Fruit fly (Drosophila melanogaster): ENCODE data around the gene Mvd.

The Mvd gene

dm6 chrX:15748945-15749344 lies at the start of gene Mvd:
Gene Mvd (plus strand): TSS chrX:15749166.
- TF ChIP-seq CG17801 (GFP tag; optimal IDR thresholded peaks at IDR 0.05; ENCODE audit: partially characterized antibody): peak; percentile 52

dm6 chrX:15701047-15701446 lies 47.9 kb upstream of the Mvd start, which contains the start of gene CG9240:
Gene CG9240 (minus strand): TSS chrX:15701259.
- peak; percentile 47 for TF ChIP-seq CG17801 (GFP tag; optimal IDR thresholded peaks at IDR 0.05; ENCODE audit: partially characterized antibody)

- TF ChIP-seq CG17801 (GFP tag; optimal IDR thresholded peaks at IDR 0.05; ENCODE audit: partially characterized antibody): no peak
Measured at dm6 chrX:15703720-15704206, 45.2 kb upstream of the Mvd start, which contains the start of the genes Pis and Hap40. Gene Pis (minus strand): TSS chrX:15703770. Gene Hap40 (plus strand): TSS chrX:15704125.

- no peak for TF ChIP-seq CG17801 (GFP tag; optimal IDR thresholded peaks at IDR 0.05; ENCODE audit: partially characterized antibody)
Measured at dm6 chrX:15709624-15709983, 39.4 kb upstream of the Mvd start.

- peak; percentile 63 for TF ChIP-seq CG17801 (GFP tag; optimal IDR thresholded peaks at IDR 0.05; ENCODE audit: partially characterized antibody)
Measured at dm6 chrX:15709984-15710750, 38.8 kb upstream of the Mvd start, which contains the start of the genes CG9281 and CG15601. Gene CG9281 (minus strand): TSS chrX:15710539. Gene CG15601 (plus strand): TSS chrX:15710647.

dm6 chrX:15710751-15711179 lies 38.2 kb upstream of the Mvd start:
- TF ChIP-seq CG17801 (GFP tag; optimal IDR thresholded peaks at IDR 0.05; ENCODE audit: partially characterized antibody): no peak

dm6 chrX:15712409-15712808 lies 36.6 kb upstream of the Mvd start, which contains the start of gene HUWE1:
Gene HUWE1 (plus strand): TSS chrX:15712628.
- peak; percentile 59 for TF ChIP-seq CG17801 (GFP tag; optimal IDR thresholded peaks at IDR 0.05; ENCODE audit: partially characterized antibody)

- no peak for TF ChIP-seq CG17801 (GFP tag; optimal IDR thresholded peaks at IDR 0.05; ENCODE audit: partially characterized antibody)
Measured at dm6 chrX:15731968-15732367, 17.0 kb upstream of the Mvd start, which contains the start of gene CG8191. Gene CG8191 (plus strand): TSS chrX:15732178.

dm6 chrX:15733192-15733892 lies 15.6 kb upstream of the Mvd start:
- no peak for TF ChIP-seq CG17801 (GFP tag; optimal IDR thresholded peaks at IDR 0.05; ENCODE audit: partially characterized antibody)

- TF ChIP-seq CG17801 (GFP tag; optimal IDR thresholded peaks at IDR 0.05; ENCODE audit: partially characterized antibody): peak; percentile 66
Measured at dm6 chrX:15733995-15734394, 15.0 kb upstream of the Mvd start, which contains the start of the genes CG12379 and MagR. Gene CG12379 (minus strand): TSS chrX:15733996. Gene MagR (plus strand): TSS chrX:15734270.

- TF ChIP-seq CG17801 (GFP tag; optimal IDR thresholded peaks at IDR 0.05; ENCODE audit: partially characterized antibody): peak; percentile 17
Measured at dm6 chrX:15737110-15737509, 11.9 kb upstream of the Mvd start, which contains the start of gene Arp6. Gene Arp6 (minus strand): TSS chrX:15737120.

dm6 chrX:15738890-15739550 lies 9.9 kb upstream of the Mvd start, which contains the start of the genes CG11679 and CG8206:
Gene CG11679 (minus strand): TSS chrX:15738954.
Gene CG8206 (plus strand): TSS chrX:15739230.
- TF ChIP-seq CG17801 (GFP tag; optimal IDR thresholded peaks at IDR 0.05; ENCODE audit: partially characterized antibody): peak; percentile 79

- peak; percentile 8 for TF ChIP-seq CG17801 (GFP tag; optimal IDR thresholded peaks at IDR 0.05; ENCODE audit: partially characterized antibody)
Measured at dm6 chrX:15740288-15740726, 8.7 kb upstream of the Mvd start.

dm6 chrX:15740881-15741280 lies 8.1 kb upstream of the Mvd start:
- no peak for TF ChIP-seq CG17801 (GFP tag; optimal IDR thresholded peaks at IDR 0.05; ENCODE audit: partially characterized antibody)

Data from ovary, adult (tissue).